Fruit fly (Drosophila melanogaster): ENCODE results near the gene CG34112.

DNA sequence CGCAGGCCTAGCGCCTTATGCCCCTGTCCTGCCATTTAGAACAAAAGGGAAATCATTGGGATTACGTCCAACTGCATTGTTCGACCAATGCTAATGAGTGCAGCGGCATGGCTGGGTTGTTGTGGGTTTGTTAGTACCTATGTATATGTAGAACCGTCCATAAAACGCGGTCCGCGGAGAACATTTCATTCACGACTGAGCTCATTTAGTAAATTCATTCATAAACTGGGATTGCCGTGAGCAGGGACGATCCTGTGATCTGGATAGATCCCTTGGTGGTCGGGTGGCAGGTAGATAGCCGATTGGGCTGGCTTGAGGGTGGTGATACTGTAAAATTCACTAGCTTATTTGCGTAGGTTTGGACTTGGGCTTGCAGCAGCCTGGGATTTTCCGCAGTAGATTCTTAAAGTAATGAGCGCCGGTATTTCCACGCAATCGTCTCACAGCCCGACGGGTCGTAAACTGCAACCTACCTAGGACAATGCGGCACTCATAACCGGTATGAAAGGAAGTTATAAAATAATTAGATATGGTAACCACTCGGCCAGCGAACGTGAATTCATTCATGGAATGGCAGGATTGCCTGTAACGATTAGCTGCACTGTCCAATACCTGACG, 45.8 kb downstream of the CG34112 start:
- TF ChIP-seq Abd-B (GFP tag; optimal IDR thresholded peaks at IDR 0.05) (no peak), psq (GFP tag; optimal IDR thresholded peaks at IDR 0.05) (no peak), usp (GFP tag; optimal IDR thresholded peaks at IDR 0.05) (no peak)
